Fruit fly (Drosophila melanogaster): Measurements from ENCODE around the gene xit.

xit gene

dm6 chrX:6849178-6849956 is 28.6 kb downstream of the xit start, which contains the start of the genes Cht11 and CG4558 (continued):
- TF ChIP-seq lab (GFP tag; optimal IDR thresholded peaks at IDR 0.05) (peak; percentile 87), MBD-R2 (GFP tag; IDR thresholded peaks at IDR 0.05) (peak; percentile 89), sens (GFP tag) (peak; percentile 93), fd96Cb (tag; optimal IDR thresholded peaks at IDR 0.05) (peak; percentile 71), CG11093 (GFP tag; IDR thresholded peaks at IDR 0.05) (peak; percentile 72; the same call in 2 of the 3 replicates), CG13775 (GFP tag; optimal IDR thresholded peaks at IDR 0.05) (peak; percentile 80), Ets65A (GFP tag) (peak; percentile 95), Dip2 (GFP tag; IDR thresholded peaks at IDR 0.05) (no peak), sima (GFP tag; optimal IDR thresholded peaks at IDR 0.05) (no peak), CG10565 (GFP tag; optimal IDR thresholded peaks at IDR 0.05) (no peak), CG13624 (GFP tag; optimal IDR thresholded peaks at IDR 0.05) (peak; percentile 56), CG32767 (GFP tag; IDR thresholded peaks at IDR 0.05) (peak; percentile 58; the same call in 1 of the 2 replicates), CG8089 (GFP tag; optimal IDR thresholded peaks at IDR 0.05) (no peak), CG11085 (GFP tag; IDR thresholded peaks at IDR 0.05) (peak; percentile 68), pho (GFP tag; optimal IDR thresholded peaks at IDR 0.05) (peak; percentile 66), tio (GFP tag; optimal IDR thresholded peaks at IDR 0.05) (peak; percentile 76), CG14050 (GFP tag; IDR thresholded peaks at IDR 0.05) (peak; percentile 61; the same call in 2 of the 3 replicates), CG10462 (GFP tag; optimal IDR thresholded peaks at IDR 0.05) (peak; percentile 47), odd (GFP tag; optimal IDR thresholded peaks at IDR 0.05) (peak; percentile 65), sna (GFP tag; IDR thresholded peaks at IDR 0.05; ENCODE audit: partially characterized antibody) (0 out of 2 replicates have a peak, but pooled peaks have one; percentile 14), org-1 (GFP tag; optimal IDR thresholded peaks at IDR 0.05) (peak; percentile 26), CG3065 (GFP tag; optimal IDR thresholded peaks at IDR 0.05) (peak; percentile 39), CG13123 (GFP tag; optimal IDR thresholded peaks at IDR 0.05) (peak; percentile 69), Fer1 (GFP tag; optimal IDR thresholded peaks at IDR 0.05) (peak; percentile 79), Hmr (GFP tag; optimal IDR thresholded peaks at IDR 0.05) (peak; percentile 83), ATbp (GFP tag; optimal IDR thresholded peaks at IDR 0.05) (peak; percentile 34), CG11696 (GFP tag; IDR thresholded peaks at IDR 0.05) (peak; percentile 41; the same call in 1 of the 2 replicates), Atf-2 (GFP tag; optimal IDR thresholded peaks at IDR 0.05) (peak; percentile 33), hth (optimal IDR thresholded peaks at IDR 0.05) (no peak), lola (GFP tag; optimal IDR thresholded peaks at IDR 0.05) (peak in 1 of 3 experiments; percentile 74), gt (GFP tag; IDR thresholded peaks at IDR 0.05) (peak; percentile 16; the same call in 1 of the 2 replicates), Mrtf (GFP tag; IDR thresholded peaks at IDR 0.05) (peak; percentile 76; the same call in 2 of the 3 replicates), Dp (GFP tag; optimal IDR thresholded peaks at IDR 0.05) (peak; percentile 20)

- no peak for TF ChIP-seq fd102C (GFP tag; optimal IDR thresholded peaks at IDR 0.05)
- peak; percentile 85 for TF ChIP-seq CG1602 (GFP tag; optimal IDR thresholded peaks at IDR 0.05)
- no peak for TF ChIP-seq CG15479 (GFP tag; optimal IDR thresholded peaks at IDR 0.05)
- peak; percentile 95 for TF ChIP-seq mam (GFP tag; optimal IDR thresholded peaks at IDR 0.05)
- TF ChIP-seq Nf-YA (GFP tag; IDR thresholded peaks at IDR 0.05), result peak; percentile 64
- TF ChIP-seq sr (GFP tag; IDR thresholded peaks at IDR 0.05), result peak; percentile 10; the same call in 1 of the 3 replicates
- TF ChIP-seq tgo (GFP tag; IDR thresholded peaks at IDR 0.05), result peak; percentile 81
- peak; percentile 84 for TF ChIP-seq CG7987 (GFP tag; optimal IDR thresholded peaks at IDR 0.05)
- peak; percentile 89 for TF ChIP-seq fu2 (GFP tag; optimal IDR thresholded peaks at IDR 0.05)
- TF ChIP-seq dysf (GFP tag; IDR thresholded peaks at IDR 0.05), result peak; percentile 92
- peak; percentile 92 for TF ChIP-seq CG15269 (tag; optimal IDR thresholded peaks at IDR 0.05)
- TF ChIP-seq CG7745 (tag; optimal IDR thresholded peaks at IDR 0.05), result no peak
- TF ChIP-seq jing (GFP tag; optimal IDR thresholded peaks at IDR 0.05), result peak; percentile 85
- peak; percentile 89 for TF ChIP-seq CG4820 (GFP tag; optimal IDR thresholded peaks at IDR 0.05)
- peak; percentile 91 for TF ChIP-seq Dek (tag; optimal IDR thresholded peaks at IDR 0.05)
- TF ChIP-seq ro (GFP tag; IDR thresholded peaks at IDR 0.05), result peak; percentile 61; the same call in 1 of the 2 replicates
- peak; percentile 68 for TF ChIP-seq B-H1 (GFP tag; IDR thresholded peaks at IDR 0.05)
- TF ChIP-seq CG1233 (GFP tag; optimal IDR thresholded peaks at IDR 0.05), result peak; percentile 88
Measured at dm6 chrX:6852574-6852973, 31.8 kb downstream of the xit start.
